Fruit fly (Drosophila melanogaster): ENCODE data around the gene Flad2.

The Flad2 gene

DNA sequence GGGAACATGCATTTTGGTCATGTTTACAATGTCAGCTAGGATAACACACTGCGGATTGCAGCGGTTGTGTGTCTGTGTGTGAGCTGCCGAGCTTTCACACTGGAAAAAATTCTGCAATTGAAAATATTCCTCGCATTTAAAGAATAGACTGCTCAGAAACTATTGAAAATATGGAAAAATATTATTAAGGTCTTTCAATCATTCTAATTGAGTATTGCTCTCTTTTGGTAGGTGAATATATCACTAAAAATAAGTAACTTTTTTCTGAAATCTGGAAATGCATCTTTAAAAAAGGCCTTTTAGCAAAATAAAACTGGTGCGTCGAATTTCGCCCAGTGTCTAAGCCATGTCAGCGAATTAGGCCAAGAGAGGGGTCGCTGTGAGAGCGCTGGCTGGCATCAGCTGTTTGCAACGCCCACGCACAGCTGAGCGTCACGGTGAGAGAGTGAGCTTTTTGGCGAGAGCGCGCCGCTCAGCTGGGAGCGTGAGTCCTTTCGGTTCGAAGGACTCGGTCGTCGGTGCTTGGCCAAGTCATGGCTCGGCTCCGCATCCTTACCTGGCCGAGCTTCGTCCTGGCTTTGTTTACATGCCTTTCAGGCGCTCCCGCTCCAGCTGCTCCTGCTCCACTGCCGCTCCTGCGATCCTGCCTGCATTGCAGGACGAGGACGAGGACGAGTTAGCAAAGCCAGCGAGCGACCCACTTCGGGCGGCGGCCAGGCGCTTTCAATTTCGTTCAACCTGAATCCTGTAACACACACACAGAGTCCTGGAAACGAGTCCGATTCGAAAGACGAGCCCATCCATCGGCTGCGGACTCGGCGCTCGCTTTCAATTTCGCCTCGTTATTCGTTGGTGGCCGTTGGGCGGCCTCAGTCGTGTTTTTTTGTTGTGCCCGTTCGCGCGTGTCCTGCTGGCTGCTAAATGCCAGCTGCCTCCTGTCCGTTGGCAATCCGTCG, 48.9 kb downstream of the Flad2 start, which contains the start of gene CG46308 (continued):
- TF ChIP-seq kay (GFP tag; optimal IDR thresholded peaks at IDR 0.05) (no peak), CG30403 (GFP tag; optimal IDR thresholded peaks at IDR 0.05) (peak; percentile 30), ranshi (GFP tag; IDR thresholded peaks at IDR 0.05) (no peak), Rfx (GFP tag; IDR thresholded peaks at IDR 0.05) (0 out of 2 replicates have a peak, but pooled peaks have one; percentile 10), lab (GFP tag; optimal IDR thresholded peaks at IDR 0.05) (peak; percentile 66), Sry-δ (GFP tag; optimal IDR thresholded peaks at IDR 0.05) (no peak), dpn (GFP tag; optimal IDR thresholded peaks at IDR 0.05) (peak; percentile 14 to 28), CG7556 (GFP tag; optimal IDR thresholded peaks at IDR 0.05) (peak; percentile 67), ci (GFP tag; IDR thresholded peaks at IDR 0.05) (no peak), crol (GFP tag; IDR thresholded peaks at IDR 0.05) (no peak), ind (GFP tag; optimal IDR thresholded peaks at IDR 0.05) (peak; percentile 20), Hey (tag; optimal IDR thresholded peaks at IDR 0.05) (no peak), p53 (GFP tag; optimal IDR thresholded peaks at IDR 0.05) (no peak), CG31224 (GFP tag; IDR thresholded peaks at IDR 0.05) (peak; percentile 9; the same call in 1 of the 2 replicates), Ets65A (GFP tag) (peak; percentile 68), ftz-f1 (GFP tag; optimal IDR thresholded peaks at IDR 0.05) (no peak), scrt (GFP tag; optimal IDR thresholded peaks at IDR 0.05) (peak; percentile 24), exex (tag; optimal IDR thresholded peaks at IDR 0.05) (no peak), CG1603 (tag; optimal IDR thresholded peaks at IDR 0.05) (no peak), CG15269 (tag; optimal IDR thresholded peaks at IDR 0.05) (peak; percentile 54), CrebB (tag; optimal IDR thresholded peaks at IDR 0.05) (no peak), dan (GFP tag; IDR thresholded peaks at IDR 0.05) (no peak), chinmo (GFP tag; IDR thresholded peaks at IDR 0.05; ENCODE audit: partially characterized antibody) (0 out of 4 replicates have a peak, but pooled peaks have one; percentile 20), CG9797 (GFP tag; optimal IDR thresholded peaks at IDR 0.05) (no peak), en (GFP tag; optimal IDR thresholded peaks at IDR 0.05) (no peak)

Measured in whole organism, embryonic.